Fruit fly (Drosophila melanogaster) Kc167 (cell line): Measurements from ENCODE around the gene CG34384.

Source experiments
- Myc ChIP-seq: fragments of >200 bp; optimal IDR thresholded peaks from 2 replicates; lab custom pipeline; 2017; ENCODE audit warnings: missing external identifiers
- Sin3A ChIP-seq: fragments of >200 bp; optimal IDR thresholded peaks from 2 replicates; lab custom pipeline; 2018; ENCODE audit warnings: missing external identifiers
- h ChIP-seq: fragments of >200 bp; optimal IDR thresholded peaks from 3 replicates; lab custom pipeline; 2018; ENCODE audit warnings: missing external identifiers
- insv ChIP-seq: fragments of >200 bp; optimal IDR thresholded peaks from 3 replicates; lab custom pipeline; 2018; ENCODE audit warnings: missing external identifiers
- psq ChIP-seq: fragments of >200 bp; optimal IDR thresholded peaks from 2 replicates; lab custom pipeline; 2017; ENCODE audit warnings: missing external identifiers
- ttk ChIP-seq: sonication (Bioruptor generic); optimal IDR thresholded peaks from 2 replicates; lab custom pipeline; 2017; ENCODE audit warnings: missing external identifiers

The CG34384 gene

DNA sequence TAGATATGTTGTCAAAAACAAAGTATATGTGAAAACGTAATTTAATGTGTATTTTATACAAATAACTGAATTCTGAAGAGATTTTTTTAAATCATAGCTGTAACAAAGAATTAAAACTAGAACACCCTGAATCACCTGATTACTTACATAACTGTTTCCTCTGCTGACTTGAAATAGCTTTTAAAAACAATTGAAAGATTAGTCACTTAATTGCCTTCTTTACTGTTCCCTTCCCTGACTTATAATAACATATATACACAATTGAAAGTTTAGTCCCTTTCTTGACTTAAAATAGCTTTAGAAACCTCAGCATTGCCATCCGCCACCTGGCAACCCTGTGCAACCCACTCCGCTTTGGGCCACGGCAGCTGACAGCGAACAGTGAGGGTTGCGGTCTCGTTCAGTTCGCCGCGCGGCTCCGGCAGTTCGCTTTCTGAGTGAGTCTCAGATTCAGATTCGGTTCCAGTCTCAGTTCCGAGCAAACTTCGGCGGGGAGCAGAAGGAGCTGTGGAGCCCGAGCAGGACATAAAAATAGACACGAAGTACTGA lies at the start of gene CG34384:
CG34384 (plus strand) TSS at position 381 of the 549 bp plus-strand sequence.
- TF ChIP-seq h (lab: Kevin White, UChicago), result no peak
- TF ChIP-seq insv (lab: Kevin White, UChicago), result no peak
- no peak for TF ChIP-seq ttk (lab: Kevin White, UChicago)
- no peak for TF ChIP-seq Myc (lab: Kevin White, UChicago)
- TF ChIP-seq psq, result no peak
- no peak for TF ChIP-seq Sin3A (lab: Kevin White, UChicago)

DNA sequence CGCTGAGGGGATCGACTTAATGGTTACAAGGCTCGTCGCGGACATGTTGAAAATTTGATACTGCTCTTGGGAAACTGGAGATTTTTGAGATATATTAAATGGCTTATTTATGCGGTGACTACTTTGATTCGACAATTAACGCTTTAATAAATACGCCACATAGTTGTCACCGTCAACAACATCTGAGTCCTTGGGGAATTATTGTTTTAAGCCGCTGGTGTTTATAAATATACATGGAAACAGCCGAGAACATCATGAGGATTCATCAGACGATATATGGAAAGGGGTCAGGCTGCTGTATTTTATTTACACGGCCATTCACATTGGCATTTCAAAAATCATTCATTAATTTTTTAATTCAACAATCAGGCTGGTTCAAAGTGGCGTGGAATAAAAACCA lies 42.5 kb upstream of the CG34384 start, which contains the start of gene CG11286:
CG11286 (minus strand) TSS at position 101 of the 400 bp plus-strand sequence.
- TF ChIP-seq ttk (lab: Kevin White, UChicago) (no peak), psq (no peak), Myc (lab: Kevin White, UChicago) (no peak), Sin3A (lab: Kevin White, UChicago) (no peak), h (lab: Kevin White, UChicago) (no peak), insv (lab: Kevin White, UChicago) (no peak)

DNA sequence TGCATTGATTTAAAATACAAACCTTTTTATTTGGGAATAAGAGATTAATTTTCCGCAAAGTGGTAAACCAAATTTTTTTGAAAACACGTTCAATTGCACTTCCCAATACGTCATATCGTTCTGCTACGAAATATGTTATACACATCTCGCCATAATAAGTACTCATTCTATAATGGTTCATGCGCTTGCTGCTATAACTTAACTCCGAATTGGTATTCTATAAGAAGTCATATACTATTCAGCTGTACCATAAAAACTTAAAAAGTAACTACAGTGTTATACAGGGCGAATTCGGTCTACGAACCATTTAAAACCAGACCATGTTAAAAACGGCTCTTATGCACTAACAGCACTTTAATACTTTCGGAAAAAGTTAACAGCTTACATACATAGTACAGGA lies 34.5 kb upstream of the CG34384 start:
- TF ChIP-seq Sin3A (lab: Kevin White, UChicago), result no peak
- TF ChIP-seq insv (lab: Kevin White, UChicago), result no peak
- no peak for TF ChIP-seq h (lab: Kevin White, UChicago)
- TF ChIP-seq Myc (lab: Kevin White, UChicago), result no peak
- no peak for TF ChIP-seq psq
- TF ChIP-seq ttk (lab: Kevin White, UChicago), result no peak

DNA sequence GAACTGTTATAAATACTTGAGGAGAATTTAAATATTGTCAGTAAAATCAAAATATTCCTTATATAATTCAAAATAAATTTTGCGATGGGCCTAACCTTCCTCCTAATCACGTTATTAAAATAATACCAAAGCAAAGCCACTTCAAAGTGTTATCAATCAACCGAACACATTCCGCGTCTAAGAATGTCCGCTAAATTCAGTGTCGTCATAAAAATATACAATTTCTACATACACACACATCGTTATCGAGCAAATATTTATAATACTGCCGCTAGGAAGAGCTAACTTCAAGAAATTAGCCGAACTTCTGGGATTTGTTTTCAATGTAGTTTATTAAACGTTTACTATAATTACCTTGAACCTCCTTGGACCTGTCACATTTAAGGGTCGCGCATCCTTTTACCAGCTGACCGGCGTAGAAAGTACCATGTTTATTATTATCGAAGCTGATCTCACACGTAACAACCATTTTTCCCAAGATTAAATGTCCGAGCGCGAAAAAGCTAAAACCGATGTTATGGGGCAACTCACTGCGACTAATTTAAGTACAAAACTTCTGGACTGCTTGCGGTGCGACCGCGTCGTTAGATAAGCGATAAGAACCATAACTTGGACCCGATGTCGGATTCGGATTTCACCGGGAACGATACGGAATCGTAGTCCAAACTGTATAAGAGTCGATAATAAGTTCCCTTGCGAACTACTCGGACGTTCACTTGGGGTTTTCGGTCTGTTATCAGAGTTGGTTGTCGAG lies 31.1 kb upstream of the CG34384 start, which contains the start of gene CG18747:
CG18747 (minus strand) TSS at position 514 of the 754 bp plus-strand sequence.
- TF ChIP-seq insv (lab: Kevin White, UChicago) (no peak), h (lab: Kevin White, UChicago) (no peak), psq (no peak), Myc (lab: Kevin White, UChicago) (no peak), ttk (lab: Kevin White, UChicago) (no peak), Sin3A (lab: Kevin White, UChicago) (no peak)

DNA sequence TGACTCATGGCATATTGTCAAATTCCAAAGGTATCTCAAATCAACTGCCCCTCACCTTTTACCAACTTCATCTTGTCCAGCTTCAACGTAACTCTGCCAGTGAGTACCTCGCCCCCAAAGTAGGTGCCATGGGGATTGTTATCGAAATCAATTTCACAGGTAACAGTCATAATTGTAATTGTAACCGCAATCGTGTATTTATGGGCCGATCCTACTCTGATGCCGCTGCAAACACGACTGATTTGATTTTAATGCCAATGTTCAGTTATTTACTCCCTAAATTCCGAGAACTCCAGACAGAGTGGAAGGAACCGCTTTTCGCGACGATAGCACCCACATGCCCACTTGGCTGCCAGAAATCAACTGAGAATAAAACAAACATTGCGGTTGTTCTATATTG lies 28.4 kb upstream of the CG34384 start, which contains the start of gene CG18745:
CG18745 (minus strand) TSS at position 336 of the 400 bp plus-strand sequence.
- TF ChIP-seq Sin3A (lab: Kevin White, UChicago) (no peak), psq (no peak), insv (lab: Kevin White, UChicago) (no peak), h (lab: Kevin White, UChicago) (no peak), Myc (lab: Kevin White, UChicago) (no peak), ttk (lab: Kevin White, UChicago) (no peak)

DNA sequence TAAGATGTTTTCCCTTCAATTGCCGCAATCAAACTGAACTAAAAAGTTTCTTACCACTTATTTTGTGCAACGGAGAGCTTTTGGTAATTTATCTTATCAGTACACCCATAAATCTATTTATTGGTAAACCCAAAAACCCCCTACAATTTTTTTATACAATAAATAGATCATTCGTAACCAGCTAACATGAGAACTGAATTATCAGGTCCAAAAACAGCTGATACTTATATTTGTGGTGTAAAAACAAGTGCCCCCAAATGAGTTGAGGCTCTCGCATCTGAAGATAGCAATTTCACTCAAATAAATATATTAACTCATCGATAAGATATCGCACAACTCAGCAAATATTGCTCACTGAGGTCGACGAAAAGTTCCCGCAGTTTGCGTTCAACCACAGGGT lies 26.3 kb upstream of the CG34384 start, which contains the start of gene CG18748:
CG18748 (minus strand) TSS at position 25 of the 400 bp plus-strand sequence.
- TF ChIP-seq Sin3A (lab: Kevin White, UChicago) (no peak), ttk (lab: Kevin White, UChicago) (no peak), h (lab: Kevin White, UChicago) (no peak), Myc (lab: Kevin White, UChicago) (no peak), insv (lab: Kevin White, UChicago) (no peak), psq (no peak)

DNA sequence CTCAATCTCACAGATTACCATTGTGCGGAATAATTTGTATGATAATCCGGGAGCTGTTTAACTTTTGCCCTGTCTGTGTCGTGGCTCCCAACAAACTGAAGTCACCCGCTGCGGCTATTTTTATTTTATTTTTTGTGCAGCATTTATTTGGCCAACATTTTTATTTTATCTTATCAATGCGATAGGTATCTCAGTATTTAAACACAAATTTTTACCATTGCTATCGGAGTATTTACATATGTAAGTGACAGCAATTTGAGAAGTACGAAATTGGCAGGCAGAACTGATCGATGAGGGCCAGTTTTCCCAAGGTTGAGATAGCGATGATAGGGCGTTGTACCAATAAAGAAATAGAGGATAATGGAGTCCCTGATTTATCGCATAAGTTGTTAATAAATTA lies 24.1 kb upstream of the CG34384 start, which contains the start of gene CG18746:
CG18746 (minus strand) TSS at position 101 of the 400 bp plus-strand sequence.
- no peak for TF ChIP-seq insv (lab: Kevin White, UChicago)
- no peak for TF ChIP-seq h (lab: Kevin White, UChicago)
- no peak for TF ChIP-seq Sin3A (lab: Kevin White, UChicago)
- TF ChIP-seq Myc (lab: Kevin White, UChicago), result no peak
- no peak for TF ChIP-seq psq
- TF ChIP-seq ttk (lab: Kevin White, UChicago), result no peak

DNA sequence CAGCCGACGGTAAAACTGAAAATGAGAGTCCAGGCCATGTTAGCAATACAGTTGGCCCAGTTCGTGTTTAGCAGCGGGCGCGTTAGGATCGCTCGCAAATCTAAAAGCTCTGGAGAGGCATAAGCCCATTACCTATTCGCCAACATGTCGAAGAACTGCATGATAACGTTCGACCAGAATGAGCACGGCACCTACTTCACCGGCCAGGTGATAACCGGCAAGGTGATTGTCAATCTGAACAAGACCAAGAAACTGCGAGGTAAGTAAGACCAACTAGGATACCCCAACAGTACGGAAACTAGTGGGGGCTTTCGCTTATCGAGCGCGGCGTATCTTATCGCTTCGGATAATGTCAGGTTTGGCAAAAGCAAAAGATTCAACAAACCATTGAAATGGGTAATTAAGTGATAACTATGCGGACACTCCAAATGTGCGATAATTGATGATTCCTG lies 23.6 kb upstream of the CG34384 start, which contains the start of gene CG10086:
CG10086 (plus strand) TSS at position 51 of the 452 bp plus-strand sequence.
- no peak for TF ChIP-seq h (lab: Kevin White, UChicago)
- TF ChIP-seq Myc (lab: Kevin White, UChicago), result no peak
- no peak for TF ChIP-seq psq
- TF ChIP-seq Sin3A (lab: Kevin White, UChicago), result no peak
- no peak for TF ChIP-seq ttk (lab: Kevin White, UChicago)
- TF ChIP-seq insv (lab: Kevin White, UChicago), result no peak

DNA sequence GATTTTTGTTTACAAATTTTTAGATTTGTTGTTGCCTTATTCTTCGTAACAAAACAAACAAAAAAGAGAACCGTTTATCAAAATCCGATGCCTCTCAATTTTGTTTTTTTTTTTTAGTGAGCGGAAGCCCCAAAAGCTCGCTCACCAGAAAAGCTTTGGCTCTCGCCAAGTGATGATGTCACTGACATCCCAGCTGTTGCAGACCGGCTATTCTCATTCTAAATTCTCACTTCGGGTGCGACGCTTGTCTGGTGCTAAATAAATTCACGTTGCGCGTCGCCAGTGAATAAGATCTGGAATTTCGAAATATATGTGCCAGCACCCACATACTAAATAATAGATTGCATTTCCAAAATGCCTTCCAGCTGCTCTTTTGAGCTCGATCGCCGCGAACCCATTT lies 20.3 kb upstream of the CG34384 start, which contains the start of gene CG2641:
CG2641 (plus strand) TSS at position 215 of the 400 bp plus-strand sequence.
- TF ChIP-seq psq, result no peak
- no peak for TF ChIP-seq insv (lab: Kevin White, UChicago)
- TF ChIP-seq ttk (lab: Kevin White, UChicago), result no peak
- TF ChIP-seq Myc (lab: Kevin White, UChicago), result no peak
- no peak for TF ChIP-seq Sin3A (lab: Kevin White, UChicago)
- TF ChIP-seq h (lab: Kevin White, UChicago), result no peak

DNA sequence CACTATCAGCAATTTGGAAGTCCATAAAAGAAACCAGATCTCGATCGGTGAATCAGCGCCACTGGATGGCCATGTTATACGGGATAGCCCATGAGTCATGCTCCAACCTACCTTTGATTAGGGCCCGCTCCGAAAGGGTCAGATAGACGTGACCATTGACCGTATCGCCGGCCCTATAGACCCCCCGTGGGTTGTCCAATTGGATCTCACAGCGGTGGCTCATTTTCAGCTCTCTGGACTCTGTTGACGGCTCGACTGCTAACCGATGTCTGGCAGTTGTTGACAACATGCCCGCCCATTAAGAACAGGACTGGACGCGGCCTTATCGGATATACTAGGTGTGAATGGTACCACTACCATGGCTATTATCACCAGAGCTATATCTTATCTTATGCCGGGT lies 15.6 kb upstream of the CG34384 start, which contains the start of gene CG18744:
CG18744 (minus strand) TSS at position 247 of the 400 bp plus-strand sequence.
- TF ChIP-seq psq (no peak), Sin3A (lab: Kevin White, UChicago) (no peak), ttk (lab: Kevin White, UChicago) (no peak), Myc (lab: Kevin White, UChicago) (no peak), h (lab: Kevin White, UChicago) (no peak), insv (lab: Kevin White, UChicago) (no peak)

DNA sequence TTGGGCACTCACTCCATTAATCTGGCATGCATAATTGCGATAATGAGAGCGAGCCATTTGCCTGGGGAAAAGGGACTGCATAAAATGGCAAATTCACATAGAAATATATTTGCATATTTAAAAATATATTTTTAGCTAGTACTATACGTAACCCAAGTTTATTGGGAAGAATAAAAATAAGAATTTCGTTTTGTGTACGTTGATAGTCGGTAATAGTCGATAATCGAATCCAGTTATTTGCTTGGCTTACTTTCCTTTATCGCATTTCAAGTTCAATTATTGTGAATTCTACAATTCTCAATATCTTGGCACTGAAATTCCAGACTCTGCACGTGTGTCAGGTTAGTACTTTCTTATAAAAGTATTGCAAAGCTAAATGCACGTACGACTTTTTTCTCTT lies 11.5 kb upstream of the CG34384 start, which contains the start of gene CG3014:
CG3014 (minus strand) TSS at position 101 of the 400 bp plus-strand sequence.
- TF ChIP-seq h (lab: Kevin White, UChicago), result no peak
- TF ChIP-seq psq, result no peak
- no peak for TF ChIP-seq ttk (lab: Kevin White, UChicago)
- no peak for TF ChIP-seq Sin3A (lab: Kevin White, UChicago)
- TF ChIP-seq Myc (lab: Kevin White, UChicago), result no peak
- TF ChIP-seq insv (lab: Kevin White, UChicago), result no peak
